Fruit fly (Drosophila melanogaster) whole organism, wandering third instar larva: ENCODE data around the gene jv.

ENCODE experiments used
- CrebA ChIP-seq: fragments of 200-800 bp; sonication (Bioruptor generic); optimal IDR thresholded peaks from 2 replicates; lab custom pipeline; 2016; ENCODE audit warnings: missing biosample characterization, mild to moderate bottlenecking, missing genetic modification characterization, borderline replicate concordance
- Dfd ChIP-seq: fragments of >200 bp; optimal IDR thresholded peaks from 2 replicates; lab custom pipeline; 2017; ENCODE audit warnings: missing biosample characterization, missing genetic modification characterization
- Hnf4 ChIP-seq: fragments of 200-800 bp; sonication (Bioruptor generic); optimal IDR thresholded peaks from 2 replicates; lab custom pipeline; 2016; ENCODE audit warnings: missing biosample characterization, mild to moderate bottlenecking, missing genetic modification characterization
- Hr83 ChIP-seq: fragments of 200-300 bp; sonication (Bioruptor generic); optimal IDR thresholded peaks from 2 replicates; lab custom pipeline; 2016; ENCODE audit warnings: missing biosample characterization, mild to moderate bottlenecking, missing genetic modification characterization, moderate library complexity; ENCODE audit not compliant: poor library complexity, severe bottlenecking
- Rel ChIP-seq, 2 experiments: fragments of 200-800 bp; sonication (Bioruptor generic) in 1 of 2; optimal IDR thresholded peaks; 2 replicates in 1 of 2; 3 replicates in 1 of 2; lab custom pipeline; 2016 to 2019; ENCODE audit warnings: mild to moderate bottlenecking in 2 of 2, missing biosample characterization in 2 of 2, missing genetic modification characterization in 2 of 2, moderate library complexity in 1 of 2
- dl ChIP-seq, 2 experiments: fragments of 175-275, 200-275 bp in 1 of 2; fragments of 200-275 bp in 1 of 2; sonication (Bioruptor generic); optimal IDR thresholded peaks; lab custom pipeline; 2018; ENCODE audit warnings: mild to moderate bottlenecking in 2 of 2, missing biosample characterization in 2 of 2, missing genetic modification characterization in 2 of 2, moderate library complexity in 2 of 2; ENCODE audit not compliant: partially characterized antibody in 2 of 2, insufficient read depth in 1 of 2
- dmrt93B ChIP-seq: fragments of 200-800 bp; sonication (Bioruptor generic); optimal IDR thresholded peaks from 2 replicates; lab custom pipeline; 2018; ENCODE audit warnings: missing biosample characterization, mild to moderate bottlenecking, missing genetic modification characterization
- dsf ChIP-seq: sonication (Bioruptor generic); optimal IDR thresholded peaks from 2 replicates; lab custom pipeline; 2016; ENCODE audit warnings: missing biosample characterization, missing genetic modification characterization, borderline replicate concordance
- ey ChIP-seq: fragments of 200-800 bp; sonication (Bioruptor generic); optimal IDR thresholded peaks from 2 replicates; lab custom pipeline; 2016; ENCODE audit warnings: missing biosample characterization, missing genetic modification characterization
- fru ChIP-seq: fragments of 200-800 bp; sonication (Bioruptor generic); optimal IDR thresholded peaks from 3 replicates; lab custom pipeline; 2016; ENCODE audit warnings: missing biosample characterization, mild to moderate bottlenecking, missing genetic modification characterization
- lola ChIP-seq: fragments of >200 bp; optimal IDR thresholded peaks from 2 replicates; lab custom pipeline; 2017; ENCODE audit warnings: missing biosample characterization, missing genetic modification characterization
- rgr ChIP-seq: fragments of 200-800 bp; sonication (Bioruptor generic); optimal IDR thresholded peaks from 3 replicates; lab custom pipeline; 2016; ENCODE audit warnings: missing biosample characterization, mild to moderate bottlenecking, missing genetic modification characterization
- sv ChIP-seq: fragments of 200-800 bp; sonication (Bioruptor generic); optimal IDR thresholded peaks from 3 replicates; lab custom pipeline; 2016; ENCODE audit warnings: missing biosample characterization, missing genetic modification characterization

The jv gene

dm6 chr3L:6522785-6523184 lies 66.5 kb downstream of the jv start:
- no peak for TF ChIP-seq Dfd
- TF ChIP-seq rgr (GFP tag; lab: Kevin White, UChicago), result peak; percentile 18

- TF ChIP-seq dl (GFP tag; optimal IDR thresholded peaks at IDR 0.05; lab: Kevin White, UChicago; ENCODE audit: insufficient read depth in 1 of 2, partially characterized antibody in 2 of 2), result no peak
- no peak for TF ChIP-seq dsf
- TF ChIP-seq CrebA (GFP tag; lab: Kevin White, UChicago), result no peak
- TF ChIP-seq fru (GFP tag; lab: Kevin White, UChicago), result no peak
Observed at dm6 chr3L:6519678-6520077, 69.6 kb downstream of the jv start.

dm6 chr3L:6516901-6517300 lies 72.4 kb downstream of the jv start:
- TF ChIP-seq rgr (GFP tag; lab: Kevin White, UChicago), result no peak
- no peak for TF ChIP-seq ey (GFP tag; lab: Kevin White, UChicago)
- no peak for TF ChIP-seq sv (GFP tag; lab: Kevin White, UChicago)
- TF ChIP-seq Rel (GFP tag; optimal IDR thresholded peaks at IDR 0.05; lab: Kevin White, UChicago), result no peak
- no peak for TF ChIP-seq Rel (tag; optimal IDR thresholded peaks at IDR 0.05; lab: Kevin White, UChicago)
- TF ChIP-seq dsf, result no peak
- no peak for TF ChIP-seq lola (GFP tag; lab: Kevin White, UChicago)
- TF ChIP-seq fru (GFP tag; lab: Kevin White, UChicago), result no peak
- no peak for TF ChIP-seq dmrt93B (GFP tag; lab: Kevin White, UChicago)
- TF ChIP-seq Hr83 (GFP tag; lab: Kevin White, UChicago), result no peak
- no peak for TF ChIP-seq Hnf4 (GFP tag; lab: Kevin White, UChicago)
